Worm (Caenorhabditis elegans) whole organism, L1 larva: ENCODE results near the gene C16C8.7.

ENCODE experiments used
- ceh-90 ChIP-seq: sonication (generic microtip); optimal IDR thresholded peaks from 2 replicates; lab custom pipeline; 2016; ENCODE audit warnings: missing genetic modification characterization, missing compliant biosample characterization
- efl-1 ChIP-seq, 4 experiments: fragments of 150-350 bp; optimal IDR thresholded peaks in 3 of 4; peaks in 1 of 4; 1 replicate in 1 of 4; 2 replicates in 3 of 4; lab custom pipeline; 2014; ENCODE audit warnings: missing biosample characterization in 2 of 4, missing genetic modification characterization in 2 of 4, missing genetic modification reagents in 2 of 4
- egl-27 ChIP-seq, 2 experiments: fragments of 150-350 bp in 1 of 2; sonication (generic microtip); optimal IDR thresholded peaks; 3 replicates each; lab custom pipeline; 2017 to 2018; ENCODE audit warnings: missing biosample characterization in 2 of 2, missing genetic modification characterization in 2 of 2, missing genetic modification reagents in 2 of 2
- elt-3 ChIP-seq, 6 experiments: fragments of 150-350 bp in 1 of 6; sonication (generic microtip); optimal IDR thresholded peaks; 2 replicates each; lab custom pipeline; 2017 to 2018; ENCODE audit warnings: missing biosample characterization in 6 of 6, missing genetic modification characterization in 6 of 6, inconsistent platforms in 1 of 6
- fos-1 ChIP-seq: fragments of 150-350 bp; optimal IDR thresholded peaks from 2 replicates; lab custom pipeline; 2014; ENCODE audit warnings: missing biosample characterization, missing genetic modification characterization
- hlh-4 ChIP-seq: sonication (generic microtip); optimal IDR thresholded peaks from 2 replicates; lab custom pipeline; 2016; ENCODE audit warnings: mild to moderate bottlenecking, missing genetic modification characterization, missing compliant biosample characterization
- lin-13 ChIP-seq: fragments of 150-350 bp; optimal IDR thresholded peaks from 2 replicates; lab custom pipeline; 2014; ENCODE audit warnings: missing biosample characterization, missing genetic modification reagents, missing genetic modification characterization
- lin-15B ChIP-seq: fragments of 150-350 bp; sonication (generic microtip); optimal IDR thresholded peaks from 3 replicates; lab custom pipeline; 2014; ENCODE audit warnings: missing biosample characterization, missing genetic modification characterization
- lin-35 ChIP-seq, 2 experiments: fragments of 150-350 bp; optimal IDR thresholded peaks; 2 replicates each; lab custom pipeline; 2014; ENCODE audit warnings: missing biosample characterization in 2 of 2, missing genetic modification characterization in 2 of 2, missing genetic modification reagents in 2 of 2
- mab-9 ChIP-seq: fragments of 200-800 bp; sonication (Bioruptor generic); IDR thresholded peaks from 2 replicates; pipeline ENCODE4 v1.3.6; 2022; ENCODE audit warnings: missing genetic modification reagents, missing genetic modification characterization, missing compliant biosample characterization
- mep-1 ChIP-seq: fragments of 150-350 bp; optimal IDR thresholded peaks from 2 replicates; lab custom pipeline; 2014; ENCODE audit warnings: missing biosample characterization, missing genetic modification characterization
- nhr-19 ChIP-seq: fragments of 200-800 bp; sonication (Bioruptor generic); conservative IDR thresholded peaks from 2 replicates; pipeline ENCODE4 v1.3.6; 2022; ENCODE audit warnings: missing genetic modification characterization, missing compliant biosample characterization
- nhr-237 ChIP-seq: fragments of 150-350 bp; optimal IDR thresholded peaks from 2 replicates; lab custom pipeline; 2014; ENCODE audit warnings: missing biosample characterization, missing genetic modification characterization
- nhr-71 ChIP-seq: sonication (generic microtip); optimal IDR thresholded peaks from 2 replicates; lab custom pipeline; 2016; ENCODE audit warnings: mild to moderate bottlenecking, missing genetic modification characterization, moderate library complexity, missing compliant biosample characterization
- nhr-84 ChIP-seq: sonication (generic microtip); optimal IDR thresholded peaks from 2 replicates; lab custom pipeline; 2017; ENCODE audit warnings: missing biosample characterization, missing genetic modification characterization
- snpc-4 ChIP-seq: fragments of 150-350 bp; optimal IDR thresholded peaks from 2 replicates; lab custom pipeline; 2014; ENCODE audit warnings: missing biosample characterization, missing genetic modification characterization
- snu-23 ChIP-seq: sonication (generic microtip); optimal IDR thresholded peaks from 2 replicates; lab custom pipeline; 2016; ENCODE audit warnings: missing genetic modification characterization, missing compliant biosample characterization
- tbx-2 ChIP-seq: sonication (generic microtip); optimal IDR thresholded peaks from 2 replicates; lab custom pipeline; 2016; ENCODE audit warnings: missing genetic modification characterization, missing compliant biosample characterization
- unc-130 ChIP-seq: fragments of 150-350 bp; optimal IDR thresholded peaks from 2 replicates; lab custom pipeline; 2017; ENCODE audit warnings: missing biosample characterization, missing genetic modification characterization, inconsistent platforms
- vab-15 ChIP-seq: sonication (generic microtip); optimal IDR thresholded peaks from 2 replicates; lab custom pipeline; 2017; ENCODE audit warnings: missing genotype, mild to moderate bottlenecking, missing genetic modification characterization, missing compliant biosample characterization

C16C8.7 gene

DNA sequence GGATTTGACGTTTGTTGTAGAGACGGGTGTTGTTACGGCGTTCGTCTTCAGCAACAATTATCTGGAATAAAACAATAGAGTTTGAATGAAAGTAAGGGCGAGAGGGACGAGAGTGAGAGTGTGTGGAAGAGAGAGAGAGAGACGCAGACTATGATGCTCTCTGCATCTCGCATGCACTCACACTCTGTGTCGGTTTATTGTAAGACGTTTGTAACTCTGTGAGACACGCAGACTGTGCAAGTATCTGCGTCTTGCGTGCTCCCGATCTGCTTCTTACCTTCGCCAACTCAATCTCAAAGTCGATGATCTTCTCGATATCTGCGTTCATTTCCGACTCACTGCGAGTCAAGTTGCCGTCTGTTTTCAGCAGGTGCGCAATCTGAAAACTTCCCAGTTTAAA lies 37.0 kb downstream of the C16C8.7 start:
- TF ChIP-seq fos-1 (tag; lab: Kevin White, UChicago) (no peak), efl-1 (optimal IDR thresholded peaks at IDR 0.05; lab: Kevin White, UChicago) (no peak), efl-1 (GFP tag; optimal IDR thresholded peaks at IDR 0.05 in 1 of 2; lab: Kevin White, UChicago) (peak in 1 of 2 experiments; percentile 80), unc-130 (tag; lab: Kevin White, UChicago) (no peak)

ce11 chrII:3416528-3416927 lies 43.4 kb downstream of the C16C8.7 start, which contains the start of gene nep-6:
Gene nep-6, plus strand, starts transcription at chrII:3416828.
- no peak for TF ChIP-seq lin-13
- TF ChIP-seq vab-15 (tag; lab: Kevin White, UChicago): no peak
- no peak for TF ChIP-seq nhr-84 (tag; lab: Kevin White, UChicago)
- TF ChIP-seq mab-9 (GFP tag; lab: Robert Waterston, UW): no peak
- TF ChIP-seq snu-23: no peak
- no peak for TF ChIP-seq nhr-19 (GFP tag; lab: Robert Waterston, UW)
- no peak for TF ChIP-seq mep-1
- no peak for TF ChIP-seq ceh-90 (tag; lab: Kevin White, UChicago)
- TF ChIP-seq, all 84 proteins: peak for 0

DNA sequence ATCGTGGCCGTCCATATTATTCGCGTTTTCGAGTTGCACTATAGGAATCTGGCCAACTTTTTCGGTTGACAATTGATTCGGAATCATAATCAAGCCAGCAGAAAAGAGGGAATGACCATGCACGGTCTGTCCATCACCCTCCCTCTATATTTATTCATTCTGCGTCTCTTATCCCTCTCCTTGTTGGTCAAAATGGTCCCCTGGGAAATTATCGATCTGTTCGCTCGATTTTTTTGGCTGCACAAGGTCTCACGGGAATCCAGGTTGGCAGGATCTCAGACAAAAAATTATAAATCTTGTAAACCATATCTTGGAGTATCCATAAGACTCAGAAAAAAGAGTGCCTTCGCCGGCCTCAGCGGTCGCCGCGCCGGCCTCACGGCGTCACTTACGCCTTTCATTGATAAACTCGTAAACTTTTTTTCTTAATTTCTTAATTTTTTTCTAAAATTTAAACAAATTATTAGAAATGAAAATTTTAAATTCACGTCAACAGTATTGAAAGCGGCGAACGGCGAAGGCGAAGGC lies 45.5 kb downstream of the C16C8.7 start, which contains the start of the genes F18A12.7 and F18A12.2:
Gene F18A12.7 (minus strand): TSS at position 101 of the 528 bp plus-strand sequence.
Gene F18A12.2 (plus strand): TSS at position 478 of the 528 bp plus-strand sequence.
- TF ChIP-seq hlh-4 (tag; lab: Kevin White, UChicago): no peak
- TF ChIP-seq egl-27 (tag; optimal IDR thresholded peaks at IDR 0.05; lab: Kevin White, UChicago): no peak
- TF ChIP-seq nhr-237: no peak
- TF ChIP-seq fos-1 (tag; lab: Kevin White, UChicago): no peak
- no peak for TF ChIP-seq snu-23
- TF ChIP-seq tbx-2 (tag; lab: Kevin White, UChicago): no peak
- TF ChIP-seq lin-35 (GFP tag; optimal IDR thresholded peaks at IDR 0.05; lab: Kevin White, UChicago): no peak
- no peak for TF ChIP-seq elt-3 (tag; optimal IDR thresholded peaks at IDR 0.05; lab: Kevin White, UChicago)
- no peak for TF ChIP-seq lin-15B
- TF ChIP-seq nhr-71: no peak
- no peak for TF ChIP-seq snpc-4 (tag; lab: Kevin White, UChicago)
